Worm (Caenorhabditis elegans): ENCODE measurements around the gene ZK1320.7.
A peak's percentile ranks its signal among the peaks of the same experiment; 100 is the strongest.
"Not testable (repeated sequence)": the region's sequence is repeated elsewhere in the genome, so short reads cannot be mapped to it uniquely, and the experiment has no call there.

ZK1320.7 gene

DNA sequence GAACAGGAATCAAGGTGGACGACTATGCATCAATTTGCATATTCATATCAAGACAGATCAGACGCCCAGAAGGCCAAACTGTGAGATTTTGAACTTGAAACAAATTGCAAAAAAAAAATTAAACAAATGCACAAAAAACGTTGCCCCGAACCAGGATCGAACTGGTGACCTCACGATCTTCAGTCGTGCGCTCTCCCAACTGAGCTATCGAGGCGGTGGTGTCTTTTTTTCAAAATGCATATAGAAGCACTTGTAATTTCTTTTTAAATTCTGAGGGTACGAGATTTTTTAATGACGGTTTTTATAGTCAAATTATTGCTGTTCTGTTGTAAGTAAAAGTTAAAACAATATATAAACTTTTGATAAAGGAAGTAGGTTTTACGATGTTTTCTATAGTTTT lies 41.7 kb downstream of the ZK1320.7 start:
- no peak for TF ChIP-seq syd-9 (tag; optimal IDR thresholded peaks at IDR 0.05)
- TF ChIP-seq ceh-9 (tag; optimal IDR thresholded peaks at IDR 0.05) = no peak
- no peak for TF ChIP-seq Y22D7AL.16 (tag; optimal IDR thresholded peaks at IDR 0.05)

ce11 chrII:9716417-9717039 lies 45.1 kb downstream of the ZK1320.7 start, which contains the start of gene wee-1.3:
TSS of gene wee-1.3 (minus strand) at chrII:9716467.
- peak; percentile 53 for TF ChIP-seq unc-42 (tag; optimal IDR thresholded peaks at IDR 0.05)
- TF ChIP-seq ztf-16 (tag; optimal IDR thresholded peaks at IDR 0.05) = peak; percentile 28
- no peak for TF ChIP-seq unc-55 (GFP tag; optimal IDR thresholded peaks at IDR 0.05)
- no peak for TF ChIP-seq pha-4 (tag; optimal IDR thresholded peaks at IDR 0.05)
- no peak for TF ChIP-seq T23F11.4 (GFP tag; optimal IDR thresholded peaks at IDR 0.05)
- peak; percentile 18 for TF ChIP-seq ceh-30 (tag; optimal IDR thresholded peaks at IDR 0.05)
- TF ChIP-seq fkh-10 (GFP tag; optimal IDR thresholded peaks at IDR 0.05) = no peak
- peak; percentile 18 for TF ChIP-seq tbx-2 (tag; optimal IDR thresholded peaks at IDR 0.05)
- TF ChIP-seq nhr-11 (tag; optimal IDR thresholded peaks at IDR 0.05) = peak; percentile 35
- TF ChIP-seq C08G9.2 (tag; optimal IDR thresholded peaks at IDR 0.05) = peak; percentile 20
- peak; percentile 54 for TF ChIP-seq ceh-31 (tag; optimal IDR thresholded peaks at IDR 0.05)
- TF ChIP-seq sox-2 (GFP tag; IDR thresholded peaks at IDR 0.05) = 0 out of 2 replicates have a peak, but pooled peaks have one; percentile 15
- peak; percentile 22 for TF ChIP-seq dve-1 (tag; optimal IDR thresholded peaks at IDR 0.05)
- no peak for TF ChIP-seq pros-1 (tag; optimal IDR thresholded peaks at IDR 0.05)
- no peak for TF ChIP-seq hlh-13 (GFP tag; optimal IDR thresholded peaks at IDR 0.05)
- peak; percentile 64 for TF ChIP-seq ceh-34 (tag; optimal IDR thresholded peaks at IDR 0.05)
- TF ChIP-seq elt-2 (tag; optimal IDR thresholded peaks at IDR 0.05) = peak; percentile 37
- TF ChIP-seq ceh-14 (tag; optimal IDR thresholded peaks at IDR 0.05) = peak; percentile 24
- peak; percentile 10 for TF ChIP-seq ceh-2 (tag; optimal IDR thresholded peaks at IDR 0.05)
- no peak for TF ChIP-seq ets-4 (tag; optimal IDR thresholded peaks at IDR 0.05)
- TF ChIP-seq pax-1 (tag; optimal IDR thresholded peaks at IDR 0.05) = peak; percentile 5
- no peak for TF ChIP-seq F13H6.1 (tag; optimal IDR thresholded peaks at IDR 0.05)
- no peak for TF ChIP-seq hlh-6 (tag; optimal IDR thresholded peaks at IDR 0.05)
- no peak for TF ChIP-seq K09A11.1 (tag; optimal IDR thresholded peaks at IDR 0.05; ENCODE audit: insufficient read depth)
- peak; percentile 53 for TF ChIP-seq ref-2 (tag; optimal IDR thresholded peaks at IDR 0.05)
- peak; percentile 59 for TF ChIP-seq nfya-1 (tag; optimal IDR thresholded peaks at IDR 0.05)

ce11 chrII:9717904-9718303 lies 46.5 kb downstream of the ZK1320.7 start, which contains the start of gene Y53C12A.6:
TSS of gene Y53C12A.6 (minus strand) at chrII:9718004.
- TF ChIP-seq F13H6.1 (tag; optimal IDR thresholded peaks at IDR 0.05) = no peak
- no peak for TF ChIP-seq rnt-1 (tag; optimal IDR thresholded peaks at IDR 0.05)
- no peak for TF ChIP-seq nhr-232 (tag; optimal IDR thresholded peaks at IDR 0.05)

DNA sequence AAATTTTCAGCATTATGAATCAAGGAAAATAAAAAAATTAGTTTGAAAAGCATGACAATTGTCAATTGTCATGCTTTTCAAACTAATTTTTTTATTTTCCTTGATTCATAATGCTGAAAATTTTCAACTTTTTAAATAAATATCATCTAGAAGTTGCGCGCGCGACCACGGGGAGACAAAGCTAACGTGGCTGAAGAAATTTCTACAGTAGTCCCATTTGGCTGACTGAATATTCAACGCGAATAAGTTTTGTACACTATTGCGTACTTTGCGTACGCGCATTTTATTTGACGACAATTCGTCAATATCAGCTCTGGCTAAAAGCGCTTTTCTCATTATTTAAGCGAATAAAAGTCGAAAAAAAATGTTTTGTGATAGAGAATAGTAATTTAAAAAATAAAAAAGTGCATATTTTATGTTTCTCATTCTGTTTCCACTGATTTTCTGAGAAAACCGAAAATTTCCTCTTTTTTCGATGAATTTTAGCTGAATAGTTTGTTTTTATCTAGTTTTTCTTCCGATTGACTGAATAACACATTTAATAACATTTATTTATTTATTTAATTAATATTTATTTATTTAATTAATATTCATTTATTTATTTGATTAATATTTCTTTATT lies 47.3 kb downstream of the ZK1320.7 start, which contains the start of gene Y53C12A.11:
Y53C12A.11 (minus strand) TSS at position 68 of the 622 bp plus-strand sequence.
- TF ChIP-seq nfya-1, odd-2, ets-4 (tag; optimal IDR thresholded peaks at IDR 0.05): not testable (repeated sequence)

Data from whole organism, late embryonic.